Worm (Caenorhabditis elegans): ENCODE results near the gene C50F4.6.

- TF ChIP-seq aptf-2 (GFP tag; conservative IDR thresholded peaks at IDR 0.05) (no peak), him-1 (tag; optimal IDR thresholded peaks at IDR 0.05) (no peak), bed-2 (GFP tag; IDR thresholded peaks at IDR 0.05) (no peak), D2030.7 (GFP tag; IDR thresholded peaks at IDR 0.05) (no peak), ztf-26 (tag; optimal IDR thresholded peaks at IDR 0.05) (no peak), unc-62 (GFP tag; optimal IDR thresholded peaks at IDR 0.05) (no peak)
Measured at ce11 chrV:9506931-9507330, 39.0 kb upstream of the C50F4.6 start.

Measured in whole organism, young adult.